Worm (Caenorhabditis elegans) whole organism, late embryonic: Measurements from ENCODE around the gene Y14H12B.2.

ENCODE experiments used
- C38D4.7 ChIP-seq: fragments of 200-800 bp; sonication (Bioruptor generic); optimal IDR thresholded peaks from 2 replicates; lab custom pipeline; 2018; ENCODE audit warnings: mild to moderate bottlenecking, missing genetic modification characterization, moderate library complexity, missing compliant biosample characterization
- F13H6.1 ChIP-seq: sonication (generic microtip); optimal IDR thresholded peaks from 2 replicates; lab custom pipeline; 2016; ENCODE audit warnings: missing genetic modification characterization, missing compliant biosample characterization
- K02D7.2 ChIP-seq: sonication (generic microtip); optimal IDR thresholded peaks from 2 replicates; lab custom pipeline; 2017; ENCODE audit warnings: mild to moderate bottlenecking, missing genetic modification characterization, missing compliant biosample characterization
- T23F11.4 ChIP-seq: fragments of 200-800 bp; sonication (Bioruptor generic); optimal IDR thresholded peaks from 2 replicates; lab custom pipeline; 2018; ENCODE audit warnings: mild to moderate bottlenecking, missing genetic modification characterization, missing compliant biosample characterization
- ama-1 ChIP-seq: fragments of 150-350 bp; optimal IDR thresholded peaks from 2 replicates; lab custom pipeline; 2014
- ceh-14 ChIP-seq: sonication (generic microtip); optimal IDR thresholded peaks from 2 replicates; lab custom pipeline; 2016; ENCODE audit warnings: missing genotype, missing genetic modification characterization, missing compliant biosample characterization
- ceh-18 ChIP-seq: sonication (generic microtip); optimal IDR thresholded peaks from 2 replicates; lab custom pipeline; 2016; ENCODE audit warnings: missing genetic modification characterization, missing compliant biosample characterization
- ceh-19 ChIP-seq: fragments of 200-800 bp; sonication (Bioruptor generic); optimal IDR thresholded peaks from 2 replicates; lab custom pipeline; 2018; ENCODE audit warnings: mild to moderate bottlenecking, missing genetic modification characterization, missing compliant biosample characterization
- ceh-22 ChIP-seq: sonication (generic microtip); optimal IDR thresholded peaks from 2 replicates; lab custom pipeline; 2017; ENCODE audit warnings: missing biosample characterization, missing genetic modification characterization
- ceh-24 ChIP-seq: sonication (generic microtip); optimal IDR thresholded peaks from 2 replicates; lab custom pipeline; 2016; ENCODE audit warnings: mild to moderate bottlenecking, missing genetic modification characterization, missing compliant biosample characterization
- ceh-30 ChIP-seq: fragments of 150-350 bp; optimal IDR thresholded peaks from 2 replicates; lab custom pipeline; 2014; ENCODE audit warnings: missing biosample characterization, missing genetic modification characterization
- ceh-31 ChIP-seq: sonication (generic microtip); optimal IDR thresholded peaks from 2 replicates; lab custom pipeline; 2016; ENCODE audit warnings: missing genetic modification characterization, missing compliant biosample characterization
- ceh-34 ChIP-seq: sonication (generic microtip); optimal IDR thresholded peaks from 2 replicates; lab custom pipeline; 2016; ENCODE audit warnings: mild to moderate bottlenecking, missing genetic modification characterization, missing compliant biosample characterization
- ceh-48 ChIP-seq: sonication (generic microtip); optimal IDR thresholded peaks from 2 replicates; lab custom pipeline; 2016; ENCODE audit warnings: missing genetic modification characterization, inconsistent platforms, missing compliant biosample characterization
- ceh-9 ChIP-seq: sonication (generic microtip); optimal IDR thresholded peaks from 2 replicates; lab custom pipeline; 2016; ENCODE audit warnings: mild to moderate bottlenecking, missing genetic modification characterization, inconsistent platforms, missing compliant biosample characterization
- dmd-4 ChIP-seq: sonication (generic microtip); optimal IDR thresholded peaks from 2 replicates; lab custom pipeline; 2016; ENCODE audit warnings: borderline replicate concordance, missing genetic modification characterization, missing compliant biosample characterization
- dve-1 ChIP-seq: sonication (generic microtip); optimal IDR thresholded peaks from 2 replicates; lab custom pipeline; 2017; ENCODE audit warnings: antibody characterized with exemption, mild to moderate bottlenecking, missing genetic modification characterization, missing compliant biosample characterization
- elt-2 ChIP-seq: sonication (generic microtip); optimal IDR thresholded peaks from 2 replicates; lab custom pipeline; 2016; ENCODE audit warnings: missing genetic modification reagents, missing genetic modification characterization, missing compliant biosample characterization
- elt-4 ChIP-seq: sonication (generic microtip); optimal IDR thresholded peaks from 2 replicates; lab custom pipeline; 2016; ENCODE audit warnings: missing genetic modification characterization, missing compliant biosample characterization
- ets-4 ChIP-seq: sonication (generic microtip); optimal IDR thresholded peaks from 2 replicates; lab custom pipeline; 2016; ENCODE audit warnings: missing genetic modification characterization, missing compliant biosample characterization
- eyg-1 ChIP-seq: sonication (generic microtip); optimal IDR thresholded peaks from 2 replicates; lab custom pipeline; 2016; ENCODE audit warnings: missing genotype, missing genetic modification characterization, missing compliant biosample characterization
- fax-1 ChIP-seq: sonication (generic microtip); optimal IDR thresholded peaks from 2 replicates; lab custom pipeline; 2016; ENCODE audit warnings: missing genotype, missing genetic modification characterization, missing compliant biosample characterization
- fkh-6 ChIP-seq: sonication (generic microtip); optimal IDR thresholded peaks from 2 replicates; lab custom pipeline; 2016; ENCODE audit warnings: missing genetic modification characterization, missing compliant biosample characterization
- gmeb-2 ChIP-seq: sonication (generic microtip); optimal IDR thresholded peaks from 2 replicates; lab custom pipeline; 2016; ENCODE audit warnings: missing genetic modification characterization, inconsistent platforms, missing compliant biosample characterization
- hlh-6 ChIP-seq: sonication (generic microtip); optimal IDR thresholded peaks from 2 replicates; lab custom pipeline; 2016; ENCODE audit warnings: missing genotype, missing genetic modification characterization, missing compliant biosample characterization
- lim-6 ChIP-seq: sonication (generic microtip); optimal IDR thresholded peaks from 2 replicates; lab custom pipeline; 2016; ENCODE audit warnings: missing genetic modification characterization, missing compliant biosample characterization
- mec-3 ChIP-seq: sonication (generic microtip); optimal IDR thresholded peaks from 2 replicates; lab custom pipeline; 2016; ENCODE audit warnings: borderline replicate concordance, missing genetic modification characterization, missing compliant biosample characterization
- nfya-1 ChIP-seq: sonication (generic microtip); optimal IDR thresholded peaks from 2 replicates; lab custom pipeline; 2017; ENCODE audit warnings: missing genetic modification characterization, mild to moderate bottlenecking, missing compliant biosample characterization, antibody characterized with exemption, moderate library complexity
- nhr-11 ChIP-seq: fragments of 150-350 bp; optimal IDR thresholded peaks from 2 replicates; lab custom pipeline; 2014; ENCODE audit warnings: missing biosample characterization, missing genetic modification characterization
- nhr-232 ChIP-seq: sonication (generic microtip); optimal IDR thresholded peaks from 2 replicates; lab custom pipeline; 2016; ENCODE audit warnings: missing genetic modification characterization, missing compliant biosample characterization
- odd-2 ChIP-seq: sonication (generic microtip); optimal IDR thresholded peaks from 2 replicates; lab custom pipeline; 2017; ENCODE audit warnings: antibody characterized with exemption, mild to moderate bottlenecking, missing genetic modification characterization, missing compliant biosample characterization
- pag-3 ChIP-seq: sonication (generic microtip); optimal IDR thresholded peaks from 2 replicates; lab custom pipeline; 2016; ENCODE audit warnings: missing compliant biosample characterization, missing genetic modification characterization, borderline replicate concordance
- pha-4 ChIP-seq: fragments of 150-350 bp; optimal IDR thresholded peaks from 2 replicates; lab custom pipeline; 2018; ENCODE audit warnings: missing biosample characterization, missing genetic modification reagents, missing genetic modification characterization
- pros-1 ChIP-seq: fragments of 150-350 bp; optimal IDR thresholded peaks from 2 replicates; lab custom pipeline; 2014; ENCODE audit warnings: missing biosample characterization, missing genetic modification reagents, missing genetic modification characterization
- ref-2 ChIP-seq: sonication (generic microtip); optimal IDR thresholded peaks from 2 replicates; lab custom pipeline; 2016; ENCODE audit warnings: missing genetic modification characterization, missing compliant biosample characterization
- rnt-1 ChIP-seq: sonication (generic microtip); optimal IDR thresholded peaks from 2 replicates; lab custom pipeline; 2016; ENCODE audit warnings: missing genetic modification characterization, missing compliant biosample characterization
- syd-9 ChIP-seq: sonication (generic microtip); optimal IDR thresholded peaks from 2 replicates; lab custom pipeline; 2016; ENCODE audit warnings: mild to moderate bottlenecking, missing genetic modification characterization, moderate library complexity, missing compliant biosample characterization
- ttx-3 ChIP-seq: sonication (generic microtip); optimal IDR thresholded peaks from 2 replicates; lab custom pipeline; 2016; ENCODE audit warnings: missing genetic modification reagents, missing genetic modification characterization, missing compliant biosample characterization
- unc-3 ChIP-seq, 2 experiments: fragments of 200-800 bp in 1 of 2; sonication (Bioruptor generic) in 1 of 2; sonication (generic microtip) in 1 of 2; conservative IDR thresholded peaks in 1 of 2; optimal IDR thresholded peaks in 1 of 2; 2 replicates each; pipeline versions ENCODE4 v1.3.6 to Lab custom; 2016 to 2022; ENCODE audit warnings: missing compliant biosample characterization in 2 of 2, missing genetic modification characterization in 2 of 2, missing genetic modification reagents in 1 of 2
- unc-42 ChIP-seq: sonication (generic microtip); optimal IDR thresholded peaks from 2 replicates; lab custom pipeline; 2016; ENCODE audit warnings: missing genotype, missing genetic modification characterization, missing compliant biosample characterization
- ztf-16 ChIP-seq: sonication (generic microtip); optimal IDR thresholded peaks from 2 replicates; lab custom pipeline; 2017; ENCODE audit warnings: missing genetic modification characterization, missing compliant biosample characterization

Gene Y14H12B.2

ce11 chrII:3935098-3935497 is 1.6 kb upstream of the Y14H12B.2 start:
- no peak for TF ChIP-seq gmeb-2 (tag; lab: Kevin White, UChicago)
- no peak for TF ChIP-seq ceh-30
- TF ChIP-seq pha-4 (tag; lab: Kevin White, UChicago) = no peak
- no peak for TF ChIP-seq odd-2 (tag; lab: Kevin White, UChicago)
- no peak for TF ChIP-seq ceh-14
- no peak for TF ChIP-seq ztf-16
- TF ChIP-seq ets-4 (tag; lab: Kevin White, UChicago) = no peak
- no peak for TF ChIP-seq fkh-6
- TF ChIP-seq dmd-4 = no peak
- TF ChIP-seq, all 69 proteins: peak for 0

ce11 chrII:3934085-3934484 is 545 bp upstream of the Y14H12B.2 start, which contains the start of gene Y14H12B.1:
Y14H12B.1 (plus strand) TSS chrII:3934447.
- TF ChIP-seq ceh-48 (tag; lab: Kevin White, UChicago) (no peak), ceh-22 (tag; lab: Kevin White, UChicago) (no peak), odd-2 (tag; lab: Kevin White, UChicago) (no peak), T23F11.4 (GFP tag; lab: Kevin White, UChicago) (no peak), ceh-19 (no peak), hlh-6 (tag; lab: Kevin White, UChicago) (no peak), pha-4 (tag; lab: Kevin White, UChicago) (no peak), C38D4.7 (GFP tag; lab: Kevin White, UChicago) (no peak), ttx-3 (tag; lab: Kevin White, UChicago) (no peak), ama-1 (lab: Kevin White, UChicago) (no peak), unc-3 (GFP tag; conservative IDR thresholded peaks at IDR 0.05; lab: Robert Waterston, UW) (no peak), unc-3 (tag; optimal IDR thresholded peaks at IDR 0.05; lab: Kevin White, UChicago) (no peak), gmeb-2 (tag; lab: Kevin White, UChicago) (no peak), pag-3 (no peak), unc-42 (no peak)

DNA sequence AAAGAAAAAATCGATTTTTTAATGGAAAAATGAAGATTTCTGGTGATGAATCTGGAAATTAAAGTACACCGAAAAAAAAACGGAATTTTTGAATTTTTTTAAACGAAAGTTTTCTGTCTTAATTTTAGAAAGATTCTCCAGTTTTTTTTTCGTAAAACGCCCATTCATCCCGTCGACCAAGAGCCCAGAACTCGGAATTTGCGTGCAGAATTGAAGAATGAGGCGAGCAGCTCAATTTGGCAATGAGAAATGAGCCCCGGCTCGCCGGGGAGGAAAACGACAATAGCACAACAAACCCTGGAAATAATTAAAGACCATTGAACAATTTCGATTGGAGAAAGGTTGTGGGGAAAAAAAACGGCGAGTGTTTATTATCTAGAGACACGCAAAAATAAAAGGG is 1.7 kb downstream of the Y14H12B.2 start:
- TF ChIP-seq eyg-1 (tag; lab: Kevin White, UChicago) (no peak), elt-4 (no peak), lim-6 (tag; lab: Kevin White, UChicago) (no peak), hlh-6 (tag; lab: Kevin White, UChicago) (no peak), mec-3 (no peak), syd-9 (no peak), nhr-232 (no peak), unc-42 (no peak), dve-1 (tag; lab: Kevin White, UChicago) (no peak), ceh-14 (no peak)

DNA sequence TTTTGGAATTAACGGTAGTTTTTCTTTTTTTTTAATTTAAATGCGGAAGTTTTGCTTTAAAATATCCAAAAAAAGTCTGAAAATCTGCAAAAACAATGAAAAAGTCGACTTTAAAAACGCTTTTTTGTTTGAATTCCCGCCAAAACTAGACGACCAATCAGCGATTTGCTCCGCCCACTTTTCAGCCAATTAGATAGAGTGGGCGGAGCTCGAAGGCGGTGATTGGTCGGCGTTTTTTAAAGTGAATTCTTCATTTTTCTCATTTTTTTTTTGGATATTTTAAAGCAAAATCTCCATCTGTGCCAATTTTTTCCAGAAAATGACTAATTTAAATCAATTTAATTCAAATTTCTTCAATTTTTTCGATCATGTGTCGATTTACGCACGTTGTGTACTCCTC is 2.3 kb downstream of the Y14H12B.2 start:
- TF ChIP-seq nfya-1 (peak; percentile 97), ceh-30 (no peak)

DNA sequence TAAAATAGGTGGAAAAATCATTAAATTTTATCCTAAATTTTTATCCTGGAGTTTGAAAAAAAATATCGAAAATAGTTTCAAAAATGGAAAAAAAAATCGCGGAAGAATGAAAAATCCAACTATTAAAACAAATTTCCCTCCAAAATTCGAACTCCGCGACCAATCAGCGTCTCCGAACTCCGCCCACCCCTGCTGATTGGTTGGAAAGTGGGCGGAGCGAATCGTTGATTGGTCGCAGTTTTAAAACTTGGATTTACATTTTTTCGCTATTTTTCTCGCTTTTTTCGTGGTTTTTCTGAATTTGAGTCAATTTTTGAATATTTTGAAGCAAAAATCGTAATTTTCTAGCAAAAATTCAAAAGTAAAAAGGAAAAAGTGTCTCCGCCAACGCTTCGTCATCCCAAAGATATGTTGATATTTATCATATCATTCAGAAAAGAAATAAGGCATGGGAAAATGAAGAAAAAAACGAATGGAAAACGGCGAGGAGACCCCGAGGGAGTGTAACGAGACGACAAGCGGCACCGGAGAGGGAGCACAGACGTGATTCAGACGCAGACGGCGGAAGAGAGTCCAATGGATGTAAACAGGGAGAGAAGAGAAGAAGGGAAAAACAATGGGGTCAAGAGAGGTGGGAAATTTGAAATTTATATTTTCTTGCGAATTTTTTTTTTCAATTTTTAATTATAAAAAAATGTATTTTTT is 2.9 kb downstream of the Y14H12B.2 start:
- TF ChIP-seq K02D7.2 (no peak), unc-3 (GFP tag; conservative IDR thresholded peaks at IDR 0.05; lab: Robert Waterston, UW) (no peak), unc-3 (tag; optimal IDR thresholded peaks at IDR 0.05; lab: Kevin White, UChicago) (no peak), fax-1 (tag; lab: Kevin White, UChicago) (no peak), pros-1 (tag; lab: Kevin White, UChicago) (no peak), elt-2 (tag; lab: Kevin White, UChicago) (no peak), nfya-1 (peak; percentile 99), pha-4 (tag; lab: Kevin White, UChicago) (no peak), ceh-9 (tag; lab: Kevin White, UChicago) (no peak), rnt-1 (no peak), ceh-18 (peak; percentile 7), lim-6 (tag; lab: Kevin White, UChicago) (no peak), syd-9 (no peak), odd-2 (tag; lab: Kevin White, UChicago) (no peak), ets-4 (tag; lab: Kevin White, UChicago) (no peak), gmeb-2 (tag; lab: Kevin White, UChicago) (no peak), nhr-11 (tag; lab: Kevin White, UChicago) (no peak), F13H6.1 (tag; lab: Kevin White, UChicago) (no peak), ceh-48 (tag; lab: Kevin White, UChicago) (no peak), ceh-24 (tag; lab: Kevin White, UChicago) (no peak), ceh-31 (tag; lab: Kevin White, UChicago) (peak; percentile 32), hlh-6 (tag; lab: Kevin White, UChicago) (no peak), ttx-3 (tag; lab: Kevin White, UChicago) (no peak), ceh-34 (tag; lab: Kevin White, UChicago) (peak; percentile 12), ref-2 (tag; lab: Kevin White, UChicago) (no peak)
